Fruit fly (Drosophila melanogaster): ENCODE data around the gene CG31415.
A peak's percentile ranks its signal among the peaks of the same experiment; 100 is the strongest.

The CG31415 gene

DNA sequence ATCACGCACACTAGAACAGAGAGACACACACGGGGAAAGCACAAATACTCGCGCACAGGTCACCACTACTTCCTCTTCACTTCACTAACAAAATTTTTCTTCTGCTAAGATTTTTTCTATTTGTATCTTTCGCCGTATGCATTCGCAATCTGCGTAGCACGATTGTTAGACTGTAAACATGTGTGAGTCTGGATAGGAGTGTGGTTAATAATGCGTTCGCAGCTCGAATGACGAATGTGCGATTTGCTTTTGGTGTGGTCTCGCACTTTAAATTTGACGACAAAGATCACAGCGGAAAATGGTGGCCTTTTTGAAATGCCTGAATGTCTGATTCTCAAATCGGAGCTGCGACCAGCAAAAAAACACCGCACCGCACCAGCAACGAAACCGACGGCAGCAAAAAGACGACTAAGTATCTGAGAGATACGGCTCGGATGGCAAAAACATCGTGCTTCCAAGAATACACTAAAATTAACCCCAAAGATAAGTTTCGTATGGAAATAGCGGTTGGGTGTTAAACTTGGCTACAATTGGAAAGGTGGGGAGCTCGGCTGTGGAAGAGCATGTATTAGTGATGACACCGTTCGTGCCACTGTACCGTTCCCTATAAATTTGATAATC, 38.2 kb upstream of the CG31415 start, which contains the start of gene Unc-115a (continued):
- TF ChIP-seq tap (tag; optimal IDR thresholded peaks at IDR 0.05) = no peak
- TF ChIP-seq CG34224 (GFP tag; IDR thresholded peaks at IDR 0.05; ENCODE audit: partially characterized antibody) = no peak
- TF ChIP-seq Optix (GFP tag; IDR thresholded peaks at IDR 0.05) = no peak
- no peak for TF ChIP-seq CG6791 (GFP tag; IDR thresholded peaks at IDR 0.05; ENCODE audit: partially characterized antibody)
- TF ChIP-seq oc (tag; optimal IDR thresholded peaks at IDR 0.05) = no peak
- peak; percentile 74 for TF ChIP-seq CG2116 (GFP tag; optimal IDR thresholded peaks at IDR 0.05)
- TF ChIP-seq unc-4 (GFP tag; IDR thresholded peaks at IDR 0.05; ENCODE audit: partially characterized antibody) = no peak
- no peak for TF ChIP-seq ab (GFP tag; optimal IDR thresholded peaks at IDR 0.05)
- no peak for TF ChIP-seq lov (optimal IDR thresholded peaks at IDR 0.05)
- no peak for TF ChIP-seq lov (GFP tag; IDR thresholded peaks at IDR 0.05)
- peak; percentile 92 for TF ChIP-seq Ets97D (GFP tag; optimal IDR thresholded peaks at IDR 0.05)
- TF ChIP-seq Nf-YB (GFP tag; optimal IDR thresholded peaks at IDR 0.05) = no peak
- TF ChIP-seq CG10267 (tag; optimal IDR thresholded peaks at IDR 0.05) = peak; percentile 74
- no peak for TF ChIP-seq CG17361 (GFP tag; IDR thresholded peaks at IDR 0.05)
- TF ChIP-seq crp (GFP tag; optimal IDR thresholded peaks at IDR 0.05) = peak in 1 of 2 experiments; percentile 42
- TF ChIP-seq salm (tag; optimal IDR thresholded peaks at IDR 0.05) = peak; percentile 47
- peak; percentile 69 for TF ChIP-seq pb (GFP tag; optimal IDR thresholded peaks at IDR 0.05)
- no peak for TF ChIP-seq lmd (GFP tag; IDR thresholded peaks at IDR 0.05)
- TF ChIP-seq nom (GFP tag; optimal IDR thresholded peaks at IDR 0.05) = no peak
- TF ChIP-seq CG14710 (tag; optimal IDR thresholded peaks at IDR 0.05) = peak; percentile 75
- TF ChIP-seq Mad (GFP tag; optimal IDR thresholded peaks at IDR 0.05) = peak; percentile 63
- no peak for TF ChIP-seq CG7928 (GFP tag; optimal IDR thresholded peaks at IDR 0.05)
- no peak for TF ChIP-seq CG32532 (GFP tag; IDR thresholded peaks at IDR 0.05)
- peak; percentile 34 for TF ChIP-seq CG18262 (tag; optimal IDR thresholded peaks at IDR 0.05)
- no peak for TF ChIP-seq tna (GFP tag; IDR thresholded peaks at IDR 0.05; ENCODE audit: partially characterized antibody)
- no peak for TF ChIP-seq emc (GFP tag; optimal IDR thresholded peaks at IDR 0.05)
- no peak for TF ChIP-seq unpg (GFP tag; optimal IDR thresholded peaks at IDR 0.05)
- TF ChIP-seq Abd-B (GFP tag; optimal IDR thresholded peaks at IDR 0.05) = no peak
- no peak for TF ChIP-seq CG18011 (GFP tag; optimal IDR thresholded peaks at IDR 0.05)
- peak; percentile 34 for TF ChIP-seq CG4617 (GFP tag; optimal IDR thresholded peaks at IDR 0.05; ENCODE audit: borderline replicate concordance)
- TF ChIP-seq CG10462 (GFP tag; optimal IDR thresholded peaks at IDR 0.05) = peak; percentile 46
- TF ChIP-seq pfk (GFP tag; optimal IDR thresholded peaks at IDR 0.05) = no peak
- no peak for TF ChIP-seq CG6689 (GFP tag; IDR thresholded peaks at IDR 0.05)
- TF ChIP-seq CG11398 (GFP tag; optimal IDR thresholded peaks at IDR 0.05) = peak; percentile 55
- TF ChIP-seq CG31441 (GFP tag; IDR thresholded peaks at IDR 0.05) = no peak
- TF ChIP-seq CG14014 (GFP tag; IDR thresholded peaks at IDR 0.05) = no peak
- peak in 1 of 2 experiments; percentile 39 for TF ChIP-seq Eip74EF (GFP tag; optimal IDR thresholded peaks at IDR 0.05)
- no peak for TF ChIP-seq inv (GFP tag; IDR thresholded peaks at IDR 0.05; ENCODE audit: partially characterized antibody)
- TF ChIP-seq ind (GFP tag; optimal IDR thresholded peaks at IDR 0.05) = no peak
- peak in 1 of 2 experiments; percentile 6 for TF ChIP-seq Hr51 (GFP tag; optimal IDR thresholded peaks at IDR 0.05)
- TF ChIP-seq nau (GFP tag; optimal IDR thresholded peaks at IDR 0.05) = no peak
- TF ChIP-seq zfh1 (GFP tag; IDR thresholded peaks at IDR 0.05) = no peak
- no peak for TF ChIP-seq Oli (tag; optimal IDR thresholded peaks at IDR 0.05)
- TF ChIP-seq sens (GFP tag) = peak; percentile 93
- TF ChIP-seq slp2 (GFP tag; optimal IDR thresholded peaks at IDR 0.05) = no peak
- TF ChIP-seq al (GFP tag; IDR thresholded peaks at IDR 0.05) = no peak
- TF ChIP-seq Lpt (GFP tag; optimal IDR thresholded peaks at IDR 0.05) = no peak
- TF ChIP-seq CkIIα-i1 (GFP tag; IDR thresholded peaks at IDR 0.05) = no peak
- no peak for TF ChIP-seq CG16813 (GFP tag; IDR thresholded peaks at IDR 0.05; ENCODE audit: partially characterized antibody)
- no peak for TF ChIP-seq sr (GFP tag; IDR thresholded peaks at IDR 0.05)
